Worm (Caenorhabditis elegans) whole organism, L4 larva: ENCODE data around the gene B0218.5.

ENCODE experiments used
- Y75B8A.6 ChIP-seq: fragments of 200-800 bp; sonication (Bioruptor generic); IDR thresholded peaks from 2 replicates; pipeline ENCODE4 v1.3.6; 2022; ENCODE audit warnings: missing genetic modification reagents, missing genetic modification characterization, missing compliant biosample characterization
- aha-1 ChIP-seq: fragments of 150-350 bp; peaks from one replicate; lab custom pipeline; 2014; ENCODE audit warnings: missing biosample characterization, missing genetic modification characterization
- dpl-1 ChIP-seq: fragments of 150-350 bp; optimal IDR thresholded peaks from 2 replicates; lab custom pipeline; 2014; ENCODE audit warnings: missing biosample characterization, missing genetic modification reagents, missing genetic modification characterization
- madf-5 ChIP-seq, 2 experiments: fragments of 200-800 bp; sonication (Bioruptor generic); IDR thresholded peaks; 2 replicates each; pipeline ENCODE4 v1.3.6; 2022; ENCODE audit warnings: missing compliant biosample characterization in 2 of 2, missing genetic modification characterization in 2 of 2
- nhr-11 ChIP-seq: fragments of 150-350 bp; optimal IDR thresholded peaks from 2 replicates; lab custom pipeline; 2014; ENCODE audit warnings: missing biosample characterization, missing genetic modification characterization
- zag-1 ChIP-seq: fragments of 150-350 bp; optimal IDR thresholded peaks from 2 replicates; lab custom pipeline; 2014; ENCODE audit warnings: missing biosample characterization, missing genetic modification characterization
- ztf-11 ChIP-seq: fragments of 150-350 bp; optimal IDR thresholded peaks from 2 replicates; lab custom pipeline; 2014; ENCODE audit warnings: missing biosample characterization, missing genetic modification characterization

DNA sequence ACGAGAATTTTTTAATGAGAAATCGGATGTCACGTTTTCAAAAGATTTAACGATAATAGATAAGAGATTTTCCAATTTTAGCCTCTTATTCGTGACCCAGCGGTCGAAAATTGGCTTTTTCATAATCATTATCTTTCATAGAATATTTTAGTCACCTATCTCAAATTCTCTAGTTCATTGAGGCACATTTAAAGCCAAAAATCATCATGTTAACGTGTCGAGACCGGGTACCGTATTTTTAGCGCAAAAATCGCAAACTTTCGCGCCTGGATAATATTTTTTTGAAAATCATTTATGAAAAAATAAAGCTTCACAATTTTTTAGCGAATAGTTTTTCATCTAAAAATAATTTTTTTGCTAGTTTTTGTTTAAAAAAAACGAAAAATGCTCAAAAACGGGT, 8.9 kb upstream of the B0218.5 start, which contains the start of gene B0218.7:
- TF ChIP-seq nhr-11 (tag; lab: Kevin White, UChicago), result no peak
- TF ChIP-seq ztf-11, result no peak
- no peak for TF ChIP-seq aha-1
- no peak for TF ChIP-seq Y75B8A.6 (GFP tag; lab: Robert Waterston, UW)
- no peak for TF ChIP-seq dpl-1 (GFP tag; lab: Kevin White, UChicago)
- no peak for TF ChIP-seq zag-1 (tag; lab: Kevin White, UChicago)
- no peak for TF ChIP-seq madf-5 (GFP tag; IDR thresholded peaks at IDR 0.05; lab: Robert Waterston, UW)
